Fruit fly (Drosophila melanogaster): ENCODE results near the gene vkg.

vkg gene

dm6 chr2L:5055528-5055927, 27.5 kb upstream of the vkg start:
- TF ChIP-seq brk (GFP tag; optimal IDR thresholded peaks at IDR 0.05): no peak
- TF ChIP-seq CrebA (GFP tag; optimal IDR thresholded peaks at IDR 0.05; ENCODE audit: borderline replicate concordance): no peak
- TF ChIP-seq pan (optimal IDR thresholded peaks at IDR 0.05): no peak
- no peak for TF ChIP-seq Mio (GFP tag; optimal IDR thresholded peaks at IDR 0.05)

- TF ChIP-seq pan (optimal IDR thresholded peaks at IDR 0.05): no peak
- no peak for TF ChIP-seq dl (GFP tag; optimal IDR thresholded peaks at IDR 0.05; ENCODE audit: insufficient read depth in 1 of 2, partially characterized antibody in 2 of 2)
- TF ChIP-seq fru (GFP tag; optimal IDR thresholded peaks at IDR 0.05): no peak
- no peak for TF ChIP-seq tai (GFP tag; optimal IDR thresholded peaks at IDR 0.05)
- no peak for TF ChIP-seq N (GFP tag; optimal IDR thresholded peaks at IDR 0.05)
- peak; percentile 13 for TF ChIP-seq h (GFP tag; optimal IDR thresholded peaks at IDR 0.05)
- no peak for TF ChIP-seq Dif (GFP tag; optimal IDR thresholded peaks at IDR 0.05; ENCODE audit: partially characterized antibody)
- TF ChIP-seq dsf (GFP tag; optimal IDR thresholded peaks at IDR 0.05; ENCODE audit: borderline replicate concordance): no peak
- TF ChIP-seq woc (GFP tag; optimal IDR thresholded peaks at IDR 0.05): no peak
- no peak for TF ChIP-seq Vsx2 (GFP tag; optimal IDR thresholded peaks at IDR 0.05; ENCODE audit: partially characterized antibody)
- TF ChIP-seq OdsH (GFP tag; optimal IDR thresholded peaks at IDR 0.05): no peak
- TF ChIP-seq Myc (optimal IDR thresholded peaks at IDR 0.05): peak; percentile 13
- no peak for TF ChIP-seq HLH106 (tag; optimal IDR thresholded peaks at IDR 0.05)
- no peak for TF ChIP-seq GATAd (GFP tag; optimal IDR thresholded peaks at IDR 0.05)
- no peak for TF ChIP-seq lola (GFP tag; optimal IDR thresholded peaks at IDR 0.05)
- TF ChIP-seq Rel (GFP tag; optimal IDR thresholded peaks at IDR 0.05): no peak
- TF ChIP-seq Rel (tag; optimal IDR thresholded peaks at IDR 0.05): peak; percentile 75
- TF ChIP-seq Hr78 (GFP tag; optimal IDR thresholded peaks at IDR 0.05): no peak
- TF ChIP-seq foxo (GFP tag; optimal IDR thresholded peaks at IDR 0.05): peak in 1 of 2 experiments; percentile 18
- peak; percentile 30 for TF ChIP-seq rgr (GFP tag; optimal IDR thresholded peaks at IDR 0.05)
- no peak for TF ChIP-seq Abd-B (GFP tag; optimal IDR thresholded peaks at IDR 0.05)
- TF ChIP-seq Jra (GFP tag; optimal IDR thresholded peaks at IDR 0.05): no peak
- TF ChIP-seq CrebA (GFP tag; optimal IDR thresholded peaks at IDR 0.05; ENCODE audit: borderline replicate concordance): no peak
- no peak for TF ChIP-seq usp (GFP tag; optimal IDR thresholded peaks at IDR 0.05)
- TF ChIP-seq CG32264 (GFP tag; optimal IDR thresholded peaks at IDR 0.05): no peak
- peak; percentile 4 for TF ChIP-seq Sp1 (GFP tag; optimal IDR thresholded peaks at IDR 0.05)
- no peak for TF ChIP-seq sage (GFP tag; optimal IDR thresholded peaks at IDR 0.05)
- no peak for TF ChIP-seq Hnf4 (GFP tag; optimal IDR thresholded peaks at IDR 0.05)
- TF ChIP-seq sv (GFP tag; optimal IDR thresholded peaks at IDR 0.05): no peak
- no peak for TF ChIP-seq Dfd (GFP tag; optimal IDR thresholded peaks at IDR 0.05)
- no peak for TF ChIP-seq br (GFP tag; optimal IDR thresholded peaks at IDR 0.05)
- TF ChIP-seq jim (GFP tag; optimal IDR thresholded peaks at IDR 0.05): no peak
- no peak for TF ChIP-seq CG9705 (GFP tag; optimal IDR thresholded peaks at IDR 0.05)
- TF ChIP-seq psq (GFP tag; optimal IDR thresholded peaks at IDR 0.05): no peak
- TF ChIP-seq Mio (GFP tag; optimal IDR thresholded peaks at IDR 0.05): no peak
- TF ChIP-seq brk (GFP tag; optimal IDR thresholded peaks at IDR 0.05): no peak
- TF ChIP-seq ey (GFP tag; optimal IDR thresholded peaks at IDR 0.05): no peak
- no peak for TF ChIP-seq Hr83 (GFP tag; optimal IDR thresholded peaks at IDR 0.05; ENCODE audit: poor library complexity, severe bottlenecking)
- TF ChIP-seq dmrt93B (GFP tag; optimal IDR thresholded peaks at IDR 0.05): no peak
These were observed 27.0 kb upstream of the vkg start, which contains the start of the genes CG14036 and His3.3A for dm6 chr2L:5054953-5055352. TSS of gene CG14036 (minus strand) at chr2L:5055016. TSS of gene His3.3A (plus strand) at chr2L:5055058.

- TF ChIP-seq GATAd (GFP tag; optimal IDR thresholded peaks at IDR 0.05): no peak
- TF ChIP-seq foxo (GFP tag; optimal IDR thresholded peaks at IDR 0.05): no peak
- no peak for TF ChIP-seq rgr (GFP tag; optimal IDR thresholded peaks at IDR 0.05)
- no peak for TF ChIP-seq HLH106 (tag; optimal IDR thresholded peaks at IDR 0.05)
- TF ChIP-seq br (GFP tag; optimal IDR thresholded peaks at IDR 0.05): no peak
- TF ChIP-seq sv (GFP tag; optimal IDR thresholded peaks at IDR 0.05): no peak
- TF ChIP-seq fru (GFP tag; optimal IDR thresholded peaks at IDR 0.05): no peak
These were observed 25.0 kb upstream of the vkg start, which contains the start of gene eIF3h for dm6 chr2L:5052994-5053393. TSS of gene eIF3h (minus strand) at chr2L:5053094.

All from whole organism, wandering third instar larva.